Fruit fly (Drosophila melanogaster): Measurements from ENCODE around the gene tal-2A.

tal-2A gene

dm6 chr3R:13797269-13797677 is 15.6 kb upstream of the tal-2A start (continued):
- peak; percentile 29 for TF ChIP-seq net (GFP tag; optimal IDR thresholded peaks at IDR 0.05)
- peak; percentile 79 for TF ChIP-seq CG6276 (GFP tag; optimal IDR thresholded peaks at IDR 0.05)
- TF ChIP-seq dsx (GFP tag; optimal IDR thresholded peaks at IDR 0.05; ENCODE audit: poor library complexity, severe bottlenecking), result no peak
- TF ChIP-seq OdsH (GFP tag; optimal IDR thresholded peaks at IDR 0.05), result peak; percentile 45
- no peak for TF ChIP-seq Met (GFP tag; optimal IDR thresholded peaks at IDR 0.05)
- peak; percentile 15 for TF ChIP-seq acj6 (GFP tag; optimal IDR thresholded peaks at IDR 0.05)
- no peak for TF ChIP-seq CG3032 (tag; optimal IDR thresholded peaks at IDR 0.05)
- TF ChIP-seq CG6854 (GFP tag; optimal IDR thresholded peaks at IDR 0.05), result no peak
- no peak for TF ChIP-seq Smox (GFP tag; optimal IDR thresholded peaks at IDR 0.05)
- TF ChIP-seq Eip78C (GFP tag), result peak; percentile 83
- TF ChIP-seq CG8632 (GFP tag; optimal IDR thresholded peaks at IDR 0.05), result no peak
- no peak for TF ChIP-seq lz (GFP tag; optimal IDR thresholded peaks at IDR 0.05)
- TF ChIP-seq CG10631 (GFP tag; optimal IDR thresholded peaks at IDR 0.05), result peak; percentile 45
- TF ChIP-seq esn (GFP tag; optimal IDR thresholded peaks at IDR 0.05), result no peak
- TF ChIP-seq CG6163 (GFP tag; IDR thresholded peaks at IDR 0.05), result no peak; the same call in 2 of the 3 replicates
- TF ChIP-seq CG34406 (GFP tag; optimal IDR thresholded peaks at IDR 0.05), result no peak
- no peak for TF ChIP-seq CG7368 (GFP tag; optimal IDR thresholded peaks at IDR 0.05)

dm6 chr3R:13797823-13798446 is 15.0 kb upstream of the tal-2A start:
- TF ChIP-seq Sox14 (GFP tag; optimal IDR thresholded peaks at IDR 0.05) (no peak), Eip78C (GFP tag) (peak; percentile 40), svp (GFP tag) (peak; percentile 38), Sox102F (GFP tag; optimal IDR thresholded peaks at IDR 0.05) (no peak), fkh (GFP tag; optimal IDR thresholded peaks at IDR 0.05) (peak; percentile 39)

- TF ChIP-seq net (GFP tag; optimal IDR thresholded peaks at IDR 0.05) (no peak), CG7368 (GFP tag; optimal IDR thresholded peaks at IDR 0.05) (no peak), ss (GFP tag; optimal IDR thresholded peaks at IDR 0.05) (no peak), cyc (GFP tag; optimal IDR thresholded peaks at IDR 0.05) (no peak), lz (GFP tag; optimal IDR thresholded peaks at IDR 0.05) (no peak), CG15336 (GFP tag; IDR thresholded peaks at IDR 0.05) (0 out of 2 replicates have a peak, but pooled peaks have one; percentile 19), acj6 (GFP tag; optimal IDR thresholded peaks at IDR 0.05) (no peak), CG1621 (tag; optimal IDR thresholded peaks at IDR 0.05) (no peak), CG8319 (GFP tag; optimal IDR thresholded peaks at IDR 0.05) (no peak), CG9139 (GFP tag; optimal IDR thresholded peaks at IDR 0.05) (no peak), Hr39 (GFP tag; optimal IDR thresholded peaks at IDR 0.05) (no peak), CG3032 (tag; optimal IDR thresholded peaks at IDR 0.05) (peak; percentile 37), fd85E (GFP tag; optimal IDR thresholded peaks at IDR 0.05) (no peak), CG32006 (GFP tag; optimal IDR thresholded peaks at IDR 0.05) (peak; percentile 46), Eip93F (GFP tag; optimal IDR thresholded peaks at IDR 0.05) (no peak), topi (GFP tag; optimal IDR thresholded peaks at IDR 0.05) (no peak), eg (GFP tag; IDR thresholded peaks at IDR 0.05) (0 out of 3 replicates have a peak, but pooled peaks have one; percentile 11), CG11294 (GFP tag; IDR thresholded peaks at IDR 0.05) (no peak), Sox102F (GFP tag; optimal IDR thresholded peaks at IDR 0.05) (no peak), Eip78C (GFP tag) (peak; percentile 72), CG6792 (GFP tag; optimal IDR thresholded peaks at IDR 0.05) (no peak), CG11902 (GFP tag; optimal IDR thresholded peaks at IDR 0.05) (no peak), dsx (GFP tag; optimal IDR thresholded peaks at IDR 0.05; ENCODE audit: poor library complexity, severe bottlenecking) (no peak), pdm3 (GFP tag; optimal IDR thresholded peaks at IDR 0.05) (no peak), vri (GFP tag; optimal IDR thresholded peaks at IDR 0.05) (no peak), dac (GFP tag; optimal IDR thresholded peaks at IDR 0.05) (no peak), CG8632 (GFP tag; optimal IDR thresholded peaks at IDR 0.05) (peak; percentile 6), CG34406 (GFP tag; optimal IDR thresholded peaks at IDR 0.05) (peak; percentile 13), Eip75B (GFP tag; optimal IDR thresholded peaks at IDR 0.05) (no peak), Blimp-1 (GFP tag; optimal IDR thresholded peaks at IDR 0.05) (no peak), Met (GFP tag; optimal IDR thresholded peaks at IDR 0.05) (no peak), fkh (GFP tag; optimal IDR thresholded peaks at IDR 0.05) (no peak), CG6276 (GFP tag; optimal IDR thresholded peaks at IDR 0.05) (peak; percentile 8), Smox (GFP tag; optimal IDR thresholded peaks at IDR 0.05) (no peak), CG31627 (GFP tag; optimal IDR thresholded peaks at IDR 0.05) (no peak), Sox14 (GFP tag; optimal IDR thresholded peaks at IDR 0.05) (no peak), Sox15 (GFP tag; optimal IDR thresholded peaks at IDR 0.05) (no peak)
Observed at dm6 chr3R:13799567-13800429, 13.1 kb upstream of the tal-2A start.
